Fruit fly (Drosophila melanogaster) whole organism, embryonic: Measurements from ENCODE around the gene pes.
A peak's percentile ranks its signal among the peaks of the same experiment; 100 is the strongest.

Experiments
- Awh ChIP-seq: fragments of 200-800 bp; sonication (Bioruptor generic); IDR thresholded peaks from 2 replicates; pipeline ENCODE4, ENCODE4 v1.3.6; 2022; ENCODE audit warnings: missing biosample characterization, missing genetic modification characterization
- Bdp1 ChIP-seq: fragments of 200-800 bp; sonication (Bioruptor generic); optimal IDR thresholded peaks from 3 replicates; lab custom pipeline; 2016; ENCODE audit warnings: missing biosample characterization, missing genetic modification characterization
- CG10366 ChIP-seq: fragments of 200-800 bp; sonication (Bioruptor generic); IDR thresholded peaks from 2 replicates; pipeline ENCODE4 v1.3.6; 2022; ENCODE audit warnings: missing biosample characterization, missing genetic modification characterization
- CG10543 ChIP-seq: fragments of 200-800 bp; sonication (Bioruptor generic); optimal IDR thresholded peaks from 3 replicates; lab custom pipeline; 2017; ENCODE audit warnings: missing biosample characterization, mild to moderate bottlenecking, missing genetic modification characterization, moderate library complexity
- CG11504 ChIP-seq: fragments of 200-800 bp; sonication (Bioruptor generic); optimal IDR thresholded peaks from 3 replicates; lab custom pipeline; 2019; ENCODE audit warnings: missing biosample characterization, mild to moderate bottlenecking, missing genetic modification characterization, moderate library complexity
- CG12071 ChIP-seq: fragments of 200-800 bp; sonication (Bioruptor generic); optimal IDR thresholded peaks from 3 replicates; lab custom pipeline; 2018; ENCODE audit warnings: missing biosample characterization, mild to moderate bottlenecking, missing genetic modification characterization
- CG17802 ChIP-seq: fragments of 200-800 bp; sonication (Bioruptor generic); optimal IDR thresholded peaks from 2 replicates; lab custom pipeline; 2018; ENCODE audit warnings: missing biosample characterization, mild to moderate bottlenecking, missing genetic modification characterization, moderate library complexity
- CG18011 ChIP-seq: fragments of 200-800 bp; sonication (Bioruptor generic); optimal IDR thresholded peaks from 2 replicates; lab custom pipeline; 2017; ENCODE audit warnings: missing biosample characterization, missing genetic modification characterization, mild to moderate bottlenecking, moderate library complexity, missing genotype
- CG2199 ChIP-seq: fragments of 200-800 bp; sonication (Bioruptor generic); IDR thresholded peaks from 3 replicates; pipeline ENCODE4 v1.3.6; 2022; ENCODE audit warnings: missing biosample characterization, missing genetic modification characterization
- CG2875 ChIP-seq: fragments of 200-800 bp; sonication (Bioruptor generic); optimal IDR thresholded peaks from 2 replicates; lab custom pipeline; 2017; ENCODE audit warnings: missing biosample characterization, mild to moderate bottlenecking, missing genetic modification characterization, missing genetic modification reagents
- CG3065 ChIP-seq: fragments of 200-800 bp; sonication (Bioruptor generic); optimal IDR thresholded peaks from 2 replicates; lab custom pipeline; 2016; ENCODE audit warnings: missing biosample characterization, missing genetic modification characterization
- CG32532 ChIP-seq: fragments of 200-800 bp; sonication (Bioruptor generic); IDR thresholded peaks from 2 replicates; pipeline ENCODE4 v1.3.6; 2022; ENCODE audit warnings: missing biosample characterization, missing genetic modification characterization
- CG4328 ChIP-seq: fragments of 200-800 bp; sonication (Bioruptor generic); optimal IDR thresholded peaks from 3 replicates; lab custom pipeline; 2017; ENCODE audit warnings: missing biosample characterization, missing genetic modification reagents, missing genetic modification characterization
- CG9817 ChIP-seq: fragments of 200-800 bp; sonication (Bioruptor generic); optimal IDR thresholded peaks from 2 replicates; lab custom pipeline; 2018; ENCODE audit warnings: missing biosample characterization, mild to moderate bottlenecking, missing genetic modification characterization, moderate library complexity
- D19B ChIP-seq: fragments of 200-800 bp; sonication (Bioruptor generic); optimal IDR thresholded peaks from 2 replicates; lab custom pipeline; 2017; ENCODE audit warnings: missing biosample characterization, mild to moderate bottlenecking, missing genetic modification characterization
- Dad ChIP-seq: fragments of 200-800 bp; sonication (Bioruptor generic); optimal IDR thresholded peaks from 3 replicates; lab custom pipeline; 2016; ENCODE audit warnings: missing biosample characterization, missing genetic modification characterization
- Doc3 ChIP-seq: fragments of 200-800 bp; sonication (Bioruptor generic); IDR thresholded peaks from 3 replicates; pipeline ENCODE4 v1.3.6; 2022; ENCODE audit warnings: missing biosample characterization, missing genetic modification characterization; ENCODE audit not compliant: partially characterized antibody
- Drgx ChIP-seq: fragments of 200-800 bp; sonication (Bioruptor generic); IDR thresholded peaks from 2 replicates; pipeline ENCODE4 v1.3.6; 2022; ENCODE audit warnings: missing biosample characterization, missing genetic modification characterization
- Hmr ChIP-seq: fragments of 200-800 bp; sonication (Bioruptor generic); optimal IDR thresholded peaks from 3 replicates; lab custom pipeline; 2017; ENCODE audit warnings: mild to moderate bottlenecking, missing biosample characterization, missing genetic modification reagents, missing genetic modification characterization
- Med ChIP-seq: fragments of 200-800 bp; sonication (Bioruptor generic); peaks from one replicate; lab custom pipeline; 2016; ENCODE audit warnings: missing biosample characterization, missing genetic modification characterization, mild to moderate bottlenecking, inconsistent platforms, moderate library complexity
- PHDP ChIP-seq: fragments of 200-800 bp; sonication (Bioruptor generic); optimal IDR thresholded peaks from 3 replicates; lab custom pipeline; 2018; ENCODE audit warnings: missing biosample characterization, mild to moderate bottlenecking, missing genetic modification characterization, moderate library complexity
- Ptx1 ChIP-seq: fragments of 200-800 bp; sonication (Bioruptor generic); IDR thresholded peaks from 2 replicates; pipeline ENCODE4 v1.3.6; 2022; ENCODE audit warnings: missing biosample characterization, missing genetic modification characterization
- Taf1 ChIP-seq: fragments of 200-800 bp; sonication (Bioruptor generic); IDR thresholded peaks from 2 replicates; pipeline ENCODE4 v1.3.6; 2022; ENCODE audit warnings: missing biosample characterization, missing genetic modification characterization
- Trl ChIP-seq, 3 experiments: fragments of >200 bp in 2 of 3; fragments of 200-800 bp in 1 of 3; sonication (Bioruptor generic) in 1 of 3; optimal IDR thresholded peaks; 2 replicates in 1 of 3; 3 replicates in 2 of 3; lab custom pipeline; 2016 to 2017; ENCODE audit warnings: missing biosample characterization in 1 of 3, missing genetic modification characterization in 1 of 3
- abd-A ChIP-seq: fragments of 200-800 bp; sonication (Bioruptor generic); optimal IDR thresholded peaks from 3 replicates; lab custom pipeline; 2019; ENCODE audit warnings: missing biosample characterization, mild to moderate bottlenecking, missing genetic modification characterization, moderate library complexity
- al ChIP-seq: fragments of 200-800 bp; sonication (Bioruptor generic); IDR thresholded peaks from 2 replicates; pipeline ENCODE4 v1.3.6; 2022; ENCODE audit warnings: missing biosample characterization, missing genetic modification characterization
- bab2 ChIP-seq: fragments of 200-800 bp; sonication (Bioruptor generic); optimal IDR thresholded peaks from 2 replicates; lab custom pipeline; 2016; ENCODE audit warnings: missing biosample characterization, missing genetic modification characterization
- chm ChIP-seq: fragments of 200-800 bp; sonication (Bioruptor generic); IDR thresholded peaks from 2 replicates; pipeline ENCODE4 v1.3.6; 2022; ENCODE audit warnings: missing biosample characterization, missing genetic modification characterization
- crc ChIP-seq: fragments of 200-800 bp; sonication (Bioruptor generic); optimal IDR thresholded peaks from 2 replicates; lab custom pipeline; 2016; ENCODE audit warnings: missing biosample characterization, missing genetic modification characterization
- crol ChIP-seq: fragments of 200-800 bp; sonication (Bioruptor generic); IDR thresholded peaks from 2 replicates; pipeline ENCODE4 v1.3.6; 2022; ENCODE audit warnings: missing biosample characterization, missing genetic modification characterization
- dysf ChIP-seq: fragments of 200-800 bp; sonication (Bioruptor generic); IDR thresholded peaks from 3 replicates; pipeline ENCODE4 v1.3.6; 2022; ENCODE audit warnings: missing biosample characterization, missing genetic modification characterization
- esg ChIP-seq: fragments of 200-800 bp; sonication (Bioruptor generic); conservative IDR thresholded peaks from 2 replicates; pipeline ENCODE4 v1.3.6; 2022; ENCODE audit warnings: missing biosample characterization, missing genetic modification characterization
- eve ChIP-seq, 2 experiments: fragments of >200 bp; optimal IDR thresholded peaks; 2 replicates each; lab custom pipeline; 2017; ENCODE audit warnings: missing biosample characterization in 2 of 2, missing genetic modification characterization in 2 of 2
- ewg ChIP-seq: fragments of 200-800 bp; sonication (Bioruptor generic); optimal IDR thresholded peaks from 3 replicates; lab custom pipeline; 2017; ENCODE audit warnings: mild to moderate bottlenecking, missing biosample characterization, missing genetic modification reagents, missing genetic modification characterization
- ftz-f1 ChIP-seq: fragments of 200-800 bp; sonication (Bioruptor generic); optimal IDR thresholded peaks from 2 replicates; lab custom pipeline; 2016; ENCODE audit warnings: missing biosample characterization, missing genetic modification characterization
- grau ChIP-seq: fragments of 200-800 bp; optimal IDR thresholded peaks from 3 replicates; lab custom pipeline; 2019; ENCODE audit warnings: missing biosample characterization, mild to moderate bottlenecking, missing genetic modification characterization, moderate library complexity
- hb ChIP-seq: fragments of 200-800 bp; sonication (Bioruptor generic); IDR thresholded peaks from 3 replicates; pipeline ENCODE4 v1.3.6; 2022; ENCODE audit warnings: missing biosample characterization, missing genetic modification characterization; ENCODE audit not compliant: partially characterized antibody
- her ChIP-seq: fragments of 200-800 bp; sonication (Bioruptor generic); optimal IDR thresholded peaks from 2 replicates; lab custom pipeline; 2016; ENCODE audit warnings: missing biosample characterization, missing genetic modification characterization
- kah ChIP-seq: fragments of 200-800 bp; sonication (Bioruptor generic); optimal IDR thresholded peaks from 2 replicates; lab custom pipeline; 2018; ENCODE audit warnings: missing biosample characterization, mild to moderate bottlenecking, missing genetic modification characterization
- kay ChIP-seq: fragments of 200-800 bp; sonication (Bioruptor generic); optimal IDR thresholded peaks from 2 replicates; lab custom pipeline; 2016; ENCODE audit warnings: missing biosample characterization, missing genetic modification characterization
- klu ChIP-seq: fragments of 200-800 bp; sonication (Bioruptor generic); IDR thresholded peaks from 2 replicates; pipeline ENCODE4 v1.3.6; 2022; ENCODE audit warnings: missing biosample characterization, missing genetic modification characterization
- kni ChIP-seq: fragments of 200-800 bp; sonication (Bioruptor generic); optimal IDR thresholded peaks from 3 replicates; lab custom pipeline; 2017; ENCODE audit warnings: mild to moderate bottlenecking, missing biosample characterization, missing genetic modification reagents, missing genetic modification characterization
- odd ChIP-seq: fragments of 200-800 bp; sonication (Bioruptor generic); optimal IDR thresholded peaks from 2 replicates; lab custom pipeline; 2017; ENCODE audit warnings: missing biosample characterization, mild to moderate bottlenecking, missing genetic modification characterization
- pnt ChIP-seq: fragments of 200-800 bp; sonication (Bioruptor generic); optimal IDR thresholded peaks from 3 replicates; lab custom pipeline; 2016; ENCODE audit warnings: missing biosample characterization, missing genetic modification characterization
- ranshi ChIP-seq: fragments of 200-800 bp; sonication (Bioruptor generic); IDR thresholded peaks from 2 replicates; pipeline ENCODE4 v1.3.6; 2022; ENCODE audit warnings: missing biosample characterization, missing genetic modification characterization
- scrt ChIP-seq: fragments of 200-800 bp; sonication (Bioruptor generic); optimal IDR thresholded peaks from 2 replicates; lab custom pipeline; 2018; ENCODE audit warnings: missing biosample characterization, mild to moderate bottlenecking, missing genetic modification characterization, moderate library complexity
- seq ChIP-seq: fragments of 200-800 bp; sonication (Bioruptor generic); IDR thresholded peaks from 2 replicates; pipeline ENCODE4 v1.3.6; 2022; ENCODE audit warnings: missing biosample characterization, missing genetic modification characterization
- sug ChIP-seq: fragments of 200-800 bp; optimal IDR thresholded peaks from 2 replicates; lab custom pipeline; 2019; ENCODE audit warnings: missing biosample characterization, mild to moderate bottlenecking, missing genetic modification characterization, moderate library complexity
- toy ChIP-seq: fragments of 200-800 bp; sonication (Bioruptor generic); IDR thresholded peaks from 2 replicates; pipeline ENCODE4 v1.3.6; 2022; ENCODE audit warnings: missing biosample characterization, missing genetic modification characterization
- zfh2 ChIP-seq: fragments of 200-800 bp; sonication (Bioruptor generic); optimal IDR thresholded peaks from 2 replicates; lab custom pipeline; 2016; ENCODE audit warnings: missing biosample characterization, missing genetic modification characterization

pes gene

dm6 chr2L:7993062-7993685 is 810 bp downstream of the pes start (continued):
- peak; percentile 35 for TF ChIP-seq ewg (GFP tag; lab: Kevin White, UChicago)
- TF ChIP-seq kni (GFP tag; lab: Kevin White, UChicago), result no peak
- peak; percentile 60 for TF ChIP-seq CG10543
- peak; percentile 27; the same call in 1 of the 2 replicates for TF ChIP-seq Awh (GFP tag; lab: Robert Waterston, UW)
- peak; percentile 13 for TF ChIP-seq zfh2 (GFP tag; lab: Kevin White, UChicago)
- no peak for TF ChIP-seq esg
- peak; percentile 49 for TF ChIP-seq Hmr
- no peak for TF ChIP-seq bab2
- TF ChIP-seq grau, result no peak
- TF ChIP-seq odd (GFP tag; lab: Kevin White, UChicago), result no peak
- TF ChIP-seq eve (GFP tag; optimal IDR thresholded peaks at IDR 0.05; lab: Kevin White, UChicago), result peak in 1 of 2 experiments; percentile 45
- TF ChIP-seq CG3065 (GFP tag; lab: Kevin White, UChicago), result peak; percentile 25
- TF ChIP-seq hb (GFP tag; lab: Robert Waterston, UW), result no peak
- peak; percentile 16; the same call in 1 of the 2 replicates for TF ChIP-seq Drgx (GFP tag; lab: Robert Waterston, UW)
- TF ChIP-seq CG32532, result no peak
- no peak for TF ChIP-seq pnt
- 0 out of 2 replicates have a peak, but pooled peaks have one; percentile 5 for TF ChIP-seq Ptx1 (GFP tag; lab: Robert Waterston, UW)
- TF ChIP-seq dysf (GFP tag; lab: Robert Waterston, UW), result no peak
- TF ChIP-seq toy (GFP tag; lab: Robert Waterston, UW), result no peak
- TF ChIP-seq scrt (GFP tag; lab: Kevin White, UChicago), result peak; percentile 64
- no peak for TF ChIP-seq CG11504
- 0 out of 3 replicates have a peak, but pooled peaks have one; percentile 6 for TF ChIP-seq CG2199 (GFP tag; lab: Robert Waterston, UW)
- TF ChIP-seq kah (GFP tag; lab: Kevin White, UChicago), result peak; percentile 87
- TF ChIP-seq chm (GFP tag; lab: Robert Waterston, UW), result 0 out of 2 replicates have a peak, but pooled peaks have one; percentile 22
- no peak for TF ChIP-seq D19B (GFP tag; lab: Kevin White, UChicago)
- TF ChIP-seq her, result peak; percentile 28
- no peak for TF ChIP-seq ftz-f1
- 0 out of 2 replicates have a peak, but pooled peaks have one; percentile 4 for TF ChIP-seq Taf1 (GFP tag; lab: Robert Waterston, UW)
- no peak for TF ChIP-seq CG10366 (GFP tag; lab: Robert Waterston, UW)
- TF ChIP-seq seq (GFP tag; lab: Robert Waterston, UW), result no peak
- TF ChIP-seq PHDP (tag; lab: Kevin White, UChicago), result no peak
- TF ChIP-seq kay, result no peak
- TF ChIP-seq Dad (GFP tag; lab: Kevin White, UChicago), result no peak
- no peak for TF ChIP-seq CG17802 (tag; lab: Kevin White, UChicago)
- TF ChIP-seq ranshi (GFP tag; lab: Robert Waterston, UW), result no peak
- peak; percentile 4 for TF ChIP-seq CG12071
- TF ChIP-seq Bdp1 (GFP tag; lab: Kevin White, UChicago), result no peak
- no peak for TF ChIP-seq CG4328
- no peak for TF ChIP-seq CG9817 (tag; lab: Kevin White, UChicago)
- TF ChIP-seq CG2875, result no peak
- TF ChIP-seq al (GFP tag; lab: Robert Waterston, UW), result no peak
- TF ChIP-seq sug (tag; lab: Kevin White, UChicago), result peak; percentile 58
- peak in 1 of 2 experiments; percentile 21 for TF ChIP-seq Trl (optimal IDR thresholded peaks at IDR 0.05; lab: Kevin White, UChicago)
- no peak for TF ChIP-seq Trl (GFP tag; optimal IDR thresholded peaks at IDR 0.05; lab: Kevin White, UChicago)
- no peak for TF ChIP-seq crc (GFP tag; lab: Kevin White, UChicago)
- TF ChIP-seq Doc3 (GFP tag; lab: Robert Waterston, UW), result no peak
- TF ChIP-seq CG18011 (GFP tag; lab: Kevin White, UChicago), result no peak
- TF ChIP-seq Med (GFP tag; lab: Kevin White, UChicago), result peak; percentile 76
- TF ChIP-seq abd-A (tag; lab: Kevin White, UChicago), result peak; percentile 48
- TF ChIP-seq crol, result peak; percentile 79
- TF ChIP-seq klu, result no peak
